Worm (Caenorhabditis elegans) whole organism, early embryonic: ENCODE measurements around the gene F11G11.4.
A peak's percentile ranks its signal among the peaks of the same experiment; 100 is the strongest.

Experiments
- B0310.2 ChIP-seq: sonication (generic microtip); optimal IDR thresholded peaks from 2 replicates; lab custom pipeline; 2016; ENCODE audit warnings: mild to moderate bottlenecking, missing genetic modification characterization, missing compliant biosample characterization
- F13C5.2 ChIP-seq: sonication (generic microtip); optimal IDR thresholded peaks from 2 replicates; lab custom pipeline; 2017; ENCODE audit warnings: mild to moderate bottlenecking, missing genetic modification characterization, inconsistent platforms, missing compliant biosample characterization
- aly-1 ChIP-seq: sonication (generic microtip); optimal IDR thresholded peaks from 2 replicates; lab custom pipeline; 2016; ENCODE audit warnings: missing genetic modification characterization, missing compliant biosample characterization
- ama-1 ChIP-seq: fragments of 150-350 bp; optimal IDR thresholded peaks from 2 replicates; lab custom pipeline; 2014
- ceh-13 ChIP-seq: fragments of 200-800 bp; sonication (Bioruptor generic); optimal IDR thresholded peaks from 2 replicates; lab custom pipeline; 2018; ENCODE audit warnings: mild to moderate bottlenecking, missing genetic modification characterization, missing compliant biosample characterization
- ceh-36 ChIP-seq: sonication (generic microtip); optimal IDR thresholded peaks from 2 replicates; lab custom pipeline; 2016; ENCODE audit warnings: missing genetic modification characterization, inconsistent platforms, missing compliant biosample characterization
- ets-7 ChIP-seq: sonication (generic microtip); optimal IDR thresholded peaks from 2 replicates; lab custom pipeline; 2016; ENCODE audit warnings: missing genotype, missing genetic modification characterization, missing compliant biosample characterization
- flt-1 ChIP-seq: fragments of 200-800 bp; sonication (Bioruptor generic); IDR thresholded peaks from 2 replicates; pipeline ENCODE4 v1.3.6; 2022; ENCODE audit warnings: missing genetic modification characterization, missing compliant biosample characterization
- hmbx-1 ChIP-seq: sonication (generic microtip); optimal IDR thresholded peaks from 2 replicates; lab custom pipeline; 2016; ENCODE audit warnings: mild to moderate bottlenecking, missing genetic modification characterization, missing compliant biosample characterization
- hmg-4 ChIP-seq: fragments of 200-800 bp; sonication (Bioruptor generic); optimal IDR thresholded peaks from 2 replicates; lab custom pipeline; 2018; ENCODE audit warnings: mild to moderate bottlenecking, missing genetic modification characterization, missing compliant biosample characterization
- hnd-1 ChIP-seq: sonication (generic microtip); optimal IDR thresholded peaks from 2 replicates; lab custom pipeline; 2016; ENCODE audit warnings: missing genetic modification characterization, missing compliant biosample characterization
- pes-1 ChIP-seq: fragments of 200-800 bp; sonication (Bioruptor generic); IDR thresholded peaks from 2 replicates; pipeline ENCODE4 v1.3.6; 2022; ENCODE audit warnings: missing genetic modification reagents, missing genetic modification characterization, missing compliant biosample characterization
- scrt-1 ChIP-seq: fragments of 200-800 bp; sonication (Bioruptor generic); IDR thresholded peaks from 2 replicates; pipeline ENCODE4 v1.3.6; 2022; ENCODE audit warnings: missing genetic modification characterization, missing compliant biosample characterization
- sea-1 ChIP-seq: fragments of 200-800 bp; sonication (Bioruptor generic); conservative IDR thresholded peaks from 2 replicates; pipeline ENCODE4 v1.3.6; 2022; ENCODE audit warnings: missing genetic modification characterization, missing compliant biosample characterization
- tbx-11 ChIP-seq: fragments of 200-800 bp; sonication (Bioruptor generic); IDR thresholded peaks from 2 replicates; pipeline ENCODE4 v1.3.6; 2022; ENCODE audit warnings: missing genetic modification characterization, missing compliant biosample characterization
- tbx-37 ChIP-seq: fragments of 200-800 bp; sonication (Bioruptor generic); conservative IDR thresholded peaks from 2 replicates; pipeline ENCODE4 v1.3.6; 2022; ENCODE audit warnings: missing genetic modification reagents, missing genetic modification characterization, missing compliant biosample characterization
- tra-4 ChIP-seq: sonication (generic microtip); optimal IDR thresholded peaks from 2 replicates; lab custom pipeline; 2017; ENCODE audit warnings: missing genetic modification characterization, missing compliant biosample characterization

The F11G11.4 gene

DNA sequence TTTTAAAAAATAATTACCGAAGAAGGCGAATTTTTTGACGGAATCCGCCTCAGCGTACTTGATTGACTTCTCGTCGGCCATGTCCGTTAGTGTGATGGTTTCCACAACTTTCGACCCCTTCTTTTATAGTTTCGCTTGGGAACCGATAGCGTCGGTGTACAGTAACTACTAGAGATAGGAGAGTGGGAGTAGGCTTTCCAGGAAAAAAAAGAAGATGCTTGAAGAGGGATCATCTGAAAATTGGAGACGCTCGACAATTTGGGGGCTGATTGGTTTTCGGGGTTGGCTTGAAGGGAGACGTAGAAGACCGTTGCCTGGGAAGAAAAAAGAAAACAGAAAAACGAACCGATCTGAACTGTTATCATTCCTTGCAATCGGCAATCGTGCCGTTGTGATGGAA is 10.3 kb downstream of the F11G11.4 start, which contains the start of gene col-20:
Gene col-20 (minus strand): TSS at position 101 of the 400 bp plus-strand sequence.
- TF ChIP-seq ets-7 (no peak), B0310.2 (tag; lab: Kevin White, UChicago) (no peak), pes-1 (no peak), hmbx-1 (tag; lab: Kevin White, UChicago) (no peak), F13C5.2 (tag; lab: Kevin White, UChicago) (no peak), hnd-1 (tag; lab: Kevin White, UChicago) (no peak), tbx-11 (GFP tag; lab: Robert Waterston, UW) (no peak), scrt-1 (no peak), hmg-4 (GFP tag; lab: Kevin White, UChicago) (no peak), flt-1 (GFP tag; lab: Robert Waterston, UW) (no peak), ceh-13 (GFP tag; lab: Kevin White, UChicago) (no peak), tbx-37 (no peak), aly-1 (tag; lab: Kevin White, UChicago) (no peak)

DNA sequence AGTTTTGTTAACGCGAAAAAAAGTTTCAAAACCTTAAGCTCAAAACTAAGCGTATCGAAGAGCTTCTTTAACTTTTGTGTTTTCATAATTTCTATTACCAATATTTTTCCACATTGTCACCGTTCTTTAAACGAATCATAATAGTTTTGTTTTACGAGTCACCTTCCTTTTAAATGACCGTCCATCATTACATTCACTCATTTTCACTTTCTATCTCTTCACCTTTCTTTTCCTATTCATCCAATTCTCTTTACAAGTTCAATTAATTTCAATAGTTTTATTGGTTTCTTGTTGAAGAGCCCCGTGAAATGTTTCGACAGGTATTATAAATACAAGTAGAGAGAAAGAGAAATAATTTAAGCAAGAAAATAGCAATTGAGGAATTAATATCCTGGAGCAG is 11.4 kb downstream of the F11G11.4 start:
- no peak for TF ChIP-seq ceh-36 (tag; lab: Kevin White, UChicago)
- TF ChIP-seq B0310.2 (tag; lab: Kevin White, UChicago): no peak
- TF ChIP-seq ets-7: no peak
- TF ChIP-seq tbx-11 (GFP tag; lab: Robert Waterston, UW): no peak
- no peak for TF ChIP-seq ceh-13 (GFP tag; lab: Kevin White, UChicago)
- TF ChIP-seq hmbx-1 (tag; lab: Kevin White, UChicago): no peak
- no peak for TF ChIP-seq pes-1

DNA sequence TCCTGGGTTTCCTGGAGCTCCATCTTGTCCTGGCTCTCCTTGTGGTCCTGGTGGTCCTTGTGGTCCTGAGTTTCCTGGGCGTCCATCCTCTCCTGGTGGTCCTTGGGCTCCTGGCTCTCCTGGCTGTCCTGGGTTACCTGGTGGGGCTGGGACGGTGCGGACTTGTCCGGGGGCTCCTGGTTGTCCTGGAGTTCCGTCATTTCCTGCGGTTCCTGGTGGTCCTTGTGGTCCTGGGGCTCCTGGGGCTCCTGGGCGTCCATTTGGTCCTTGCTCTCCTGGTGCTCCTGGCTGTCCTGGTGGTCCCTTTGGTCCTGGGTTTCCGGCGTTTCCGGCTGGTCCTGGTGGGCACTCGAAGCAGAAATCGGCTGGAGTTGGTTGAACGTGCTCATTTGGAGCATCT is 12.0 kb downstream of the F11G11.4 start:
- 0 out of 2 replicates have a peak, but pooled peaks have one; percentile 24 for TF ChIP-seq sea-1 (GFP tag; lab: Robert Waterston, UW)

DNA sequence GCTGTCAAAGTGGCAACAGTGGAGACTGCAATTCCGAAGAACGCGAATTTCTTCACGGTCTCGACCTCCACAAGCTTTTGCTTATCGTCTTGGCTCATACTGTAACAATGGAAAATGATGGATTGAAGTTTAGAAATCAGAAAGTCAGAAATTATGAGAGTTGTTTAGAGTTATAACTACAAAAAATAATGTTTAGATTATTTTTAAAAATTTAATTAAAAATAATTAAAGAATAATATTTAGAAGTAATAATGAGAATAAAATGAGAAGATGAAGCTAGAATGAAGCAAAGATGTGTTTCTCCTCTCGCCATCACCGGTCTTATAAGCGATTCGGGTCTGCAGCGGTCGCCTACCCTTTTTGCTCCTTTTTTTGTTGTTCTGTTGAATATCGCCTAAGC is 12.6 kb downstream of the F11G11.4 start, which contains the start of gene col-73:
Gene col-73 (minus strand): TSS at position 101 of the 400 bp plus-strand sequence.
- TF ChIP-seq aly-1 (tag; lab: Kevin White, UChicago): no peak
- TF ChIP-seq sea-1 (GFP tag; lab: Robert Waterston, UW): no peak
- TF ChIP-seq B0310.2 (tag; lab: Kevin White, UChicago): no peak
- no peak for TF ChIP-seq F13C5.2 (tag; lab: Kevin White, UChicago)
- TF ChIP-seq hnd-1 (tag; lab: Kevin White, UChicago): no peak
- no peak for TF ChIP-seq flt-1 (GFP tag; lab: Robert Waterston, UW)
- no peak for TF ChIP-seq pes-1
- no peak for TF ChIP-seq hmg-4 (GFP tag; lab: Kevin White, UChicago)
- no peak for TF ChIP-seq hmbx-1 (tag; lab: Kevin White, UChicago)
- no peak for TF ChIP-seq scrt-1
- TF ChIP-seq ama-1 (lab: Kevin White, UChicago): no peak
- TF ChIP-seq tbx-37: no peak
- TF ChIP-seq ets-7: no peak
- TF ChIP-seq tra-4 (tag; lab: Kevin White, UChicago): no peak
- TF ChIP-seq ceh-36 (tag; lab: Kevin White, UChicago): no peak
- no peak for TF ChIP-seq ceh-13 (GFP tag; lab: Kevin White, UChicago)
- no peak for TF ChIP-seq tbx-11 (GFP tag; lab: Robert Waterston, UW)

DNA sequence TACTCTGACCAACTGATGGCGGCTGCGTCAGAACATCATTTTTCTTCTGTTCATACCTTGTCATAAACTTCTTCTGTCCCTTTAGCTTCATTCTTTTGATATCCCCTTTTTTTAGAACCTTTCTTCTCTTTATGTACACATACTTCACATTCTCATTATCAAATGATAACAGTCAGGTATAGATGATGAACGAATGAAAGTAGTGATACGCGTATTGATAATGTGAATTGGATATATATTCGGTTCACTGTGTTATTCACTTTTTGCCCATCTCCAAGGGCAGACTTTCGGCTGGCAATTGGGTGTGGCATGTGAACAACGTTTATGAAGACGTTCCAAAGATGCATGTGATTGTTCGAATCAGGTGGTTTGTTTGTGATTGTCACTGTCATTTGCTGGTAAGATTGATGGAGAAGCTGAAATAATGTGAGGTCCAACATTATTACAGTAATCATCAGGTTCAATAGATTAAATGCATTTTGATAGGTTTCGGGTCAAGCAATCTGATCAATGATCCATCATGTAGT is 14.0 kb downstream of the F11G11.4 start, which contains the start of gene F11G11.15:
Gene F11G11.15 (plus strand): TSS at position 511 of the 527 bp plus-strand sequence.
- TF ChIP-seq tra-4 (tag; lab: Kevin White, UChicago): no peak
- no peak for TF ChIP-seq hmbx-1 (tag; lab: Kevin White, UChicago)
- no peak for TF ChIP-seq hnd-1 (tag; lab: Kevin White, UChicago)
- TF ChIP-seq F13C5.2 (tag; lab: Kevin White, UChicago): no peak
- TF ChIP-seq B0310.2 (tag; lab: Kevin White, UChicago): no peak

DNA sequence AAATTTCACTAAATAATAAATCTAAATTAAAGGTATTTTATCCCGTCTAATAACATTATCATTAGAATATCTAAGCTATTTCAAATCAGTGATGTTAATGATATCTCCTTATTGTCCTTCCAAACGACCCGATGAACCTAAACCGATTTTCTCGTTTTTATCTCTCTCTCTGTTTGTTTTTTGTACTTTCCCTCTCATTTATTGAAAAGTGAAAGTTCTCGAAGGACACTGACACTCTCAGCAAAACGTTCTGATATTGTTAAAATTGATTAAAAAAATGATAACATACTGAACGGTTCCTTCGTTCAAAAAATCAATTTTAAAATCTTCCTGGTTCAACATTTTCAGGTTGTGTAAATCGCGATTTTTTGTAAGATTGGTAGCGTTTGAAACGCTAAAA is 15.7 kb downstream of the F11G11.4 start, which contains the start of gene F11G11.13:
Gene F11G11.13 (minus strand): TSS at position 89 of the 400 bp plus-strand sequence.
- TF ChIP-seq hmbx-1 (tag; lab: Kevin White, UChicago) (no peak), ceh-36 (tag; lab: Kevin White, UChicago) (no peak), ceh-13 (GFP tag; lab: Kevin White, UChicago) (no peak), B0310.2 (tag; lab: Kevin White, UChicago) (no peak), pes-1 (no peak), sea-1 (GFP tag; lab: Robert Waterston, UW) (no peak), aly-1 (tag; lab: Kevin White, UChicago) (no peak), ets-7 (no peak), scrt-1 (no peak), hnd-1 (tag; lab: Kevin White, UChicago) (no peak), tbx-11 (GFP tag; lab: Robert Waterston, UW) (no peak), hmg-4 (GFP tag; lab: Kevin White, UChicago) (no peak), ama-1 (lab: Kevin White, UChicago) (no peak), tra-4 (tag; lab: Kevin White, UChicago) (no peak), F13C5.2 (tag; lab: Kevin White, UChicago) (no peak), tbx-37 (no peak), flt-1 (GFP tag; lab: Robert Waterston, UW) (no peak)

DNA sequence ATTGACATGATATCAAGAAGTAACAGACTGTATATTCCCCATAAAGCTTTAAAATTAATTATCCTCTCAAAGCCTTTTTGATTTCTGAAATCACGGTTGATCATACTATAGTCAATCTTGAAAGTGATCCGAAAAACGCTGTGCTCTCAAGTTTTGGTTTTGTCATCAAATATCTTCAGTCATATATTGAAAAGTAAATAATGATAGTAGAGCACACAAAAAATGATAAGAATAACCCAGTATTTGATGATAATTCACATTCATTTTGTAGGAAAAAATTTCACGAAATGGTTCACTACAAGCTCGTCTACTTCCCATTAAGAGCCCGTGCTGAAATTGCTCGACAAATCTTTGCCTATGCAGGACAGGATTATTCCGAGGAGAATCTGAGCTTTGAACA is 19.2 kb downstream of the F11G11.4 start, which contains the start of gene gst-6:
Gene gst-6 (plus strand): TSS at position 263 of the 400 bp plus-strand sequence.
- TF ChIP-seq ceh-36 (tag; lab: Kevin White, UChicago): no peak
- no peak for TF ChIP-seq ceh-13 (GFP tag; lab: Kevin White, UChicago)
- no peak for TF ChIP-seq tbx-11 (GFP tag; lab: Robert Waterston, UW)
- no peak for TF ChIP-seq tbx-37
- TF ChIP-seq pes-1: no peak
- TF ChIP-seq tra-4 (tag; lab: Kevin White, UChicago): no peak
- no peak for TF ChIP-seq ama-1 (lab: Kevin White, UChicago)
- no peak for TF ChIP-seq aly-1 (tag; lab: Kevin White, UChicago)
- no peak for TF ChIP-seq ets-7
- no peak for TF ChIP-seq hnd-1 (tag; lab: Kevin White, UChicago)
- TF ChIP-seq hmbx-1 (tag; lab: Kevin White, UChicago): no peak
- no peak for TF ChIP-seq F13C5.2 (tag; lab: Kevin White, UChicago)
- TF ChIP-seq B0310.2 (tag; lab: Kevin White, UChicago): no peak
- no peak for TF ChIP-seq hmg-4 (GFP tag; lab: Kevin White, UChicago)
- no peak for TF ChIP-seq flt-1 (GFP tag; lab: Robert Waterston, UW)
- no peak for TF ChIP-seq scrt-1
- TF ChIP-seq sea-1 (GFP tag; lab: Robert Waterston, UW): no peak
